Worm (Caenorhabditis elegans): ENCODE results near the gene str-228.

DNA sequence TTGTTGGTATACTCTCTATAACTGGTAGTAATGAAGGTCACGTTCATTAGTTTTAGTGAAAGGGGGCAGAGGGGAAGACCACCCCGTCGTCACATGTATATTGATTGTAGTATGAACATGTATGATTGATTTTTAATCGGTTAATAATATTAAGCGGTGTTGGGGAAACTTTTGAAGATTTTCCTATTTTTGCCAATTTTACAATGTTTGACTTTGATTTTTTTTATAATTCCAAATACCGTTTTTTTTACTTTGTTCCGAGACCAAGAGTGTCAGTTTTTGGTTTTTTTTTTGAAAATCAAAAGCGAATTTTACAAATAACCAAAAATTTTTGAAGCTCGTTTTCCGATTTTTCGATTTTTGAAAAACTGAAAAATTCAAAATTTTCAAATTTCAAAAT, 25.3 kb downstream of the str-228 start, which contains the start of gene nhr-221:
- TF ChIP-seq T22C8.4 (GFP tag; IDR thresholded peaks at IDR 0.05) (no peak), tab-1 (GFP tag; IDR thresholded peaks at IDR 0.05) (no peak), klf-2 (GFP tag; conservative IDR thresholded peaks at IDR 0.05) (no peak), flt-1 (GFP tag; IDR thresholded peaks at IDR 0.05) (no peak)
